Fruit fly (Drosophila melanogaster): ENCODE results near the gene moon.

moon gene

DNA sequence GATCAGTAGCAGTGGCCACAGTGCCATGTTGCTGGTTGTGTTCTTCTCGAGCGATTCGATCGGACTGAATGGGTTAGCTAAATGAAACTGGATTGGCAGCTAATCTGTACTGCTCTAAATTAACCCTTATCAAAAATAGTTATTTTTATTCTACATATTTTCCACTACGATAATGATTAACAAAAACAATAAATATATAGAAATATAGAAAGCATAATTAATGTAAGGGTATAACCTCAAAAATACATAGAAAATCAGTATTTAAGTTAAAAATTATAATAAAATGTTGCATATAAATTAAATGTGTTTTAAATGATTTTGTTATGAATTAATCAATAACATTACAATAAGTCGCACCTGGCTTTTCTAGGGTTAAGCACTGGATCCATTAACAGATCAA lies 41.2 kb downstream of the moon start, which contains the start of gene Cyp311a1:
Gene Cyp311a1, minus strand, starts transcription at position 66 of the 400 bp plus-strand sequence.
- TF ChIP-seq D1 (tag; optimal IDR thresholded peaks at IDR 0.05) (no peak), CG8301 (tag; optimal IDR thresholded peaks at IDR 0.05) (no peak), CG12605 (GFP tag; IDR thresholded peaks at IDR 0.05) (no peak), rn (GFP tag; IDR thresholded peaks at IDR 0.05) (no peak), EcR (GFP tag; optimal IDR thresholded peaks at IDR 0.05) (no peak), CG10348 (GFP tag; IDR thresholded peaks at IDR 0.05) (no peak), Pif1B (GFP tag; optimal IDR thresholded peaks at IDR 0.05) (no peak), CG13204 (GFP tag; optimal IDR thresholded peaks at IDR 0.05) (no peak), CG32121 (GFP tag; IDR thresholded peaks at IDR 0.05) (no peak), CG17806 (tag; optimal IDR thresholded peaks at IDR 0.05) (no peak), CG8159 (tag; optimal IDR thresholded peaks at IDR 0.05) (no peak), CG34367 (tag; optimal IDR thresholded peaks at IDR 0.05) (no peak), Pif1A (GFP tag; optimal IDR thresholded peaks at IDR 0.05) (no peak), fd96Ca (GFP tag; IDR thresholded peaks at IDR 0.05) (no peak), CG15710 (tag; optimal IDR thresholded peaks at IDR 0.05) (no peak), CG9948 (tag; optimal IDR thresholded peaks at IDR 0.05) (no peak), gl (tag; optimal IDR thresholded peaks at IDR 0.05) (no peak), CG14655 (GFP tag; optimal IDR thresholded peaks at IDR 0.05) (no peak), Ets98B (GFP tag; IDR thresholded peaks at IDR 0.05) (no peak), Snoo (tag; optimal IDR thresholded peaks at IDR 0.05) (no peak)

DNA sequence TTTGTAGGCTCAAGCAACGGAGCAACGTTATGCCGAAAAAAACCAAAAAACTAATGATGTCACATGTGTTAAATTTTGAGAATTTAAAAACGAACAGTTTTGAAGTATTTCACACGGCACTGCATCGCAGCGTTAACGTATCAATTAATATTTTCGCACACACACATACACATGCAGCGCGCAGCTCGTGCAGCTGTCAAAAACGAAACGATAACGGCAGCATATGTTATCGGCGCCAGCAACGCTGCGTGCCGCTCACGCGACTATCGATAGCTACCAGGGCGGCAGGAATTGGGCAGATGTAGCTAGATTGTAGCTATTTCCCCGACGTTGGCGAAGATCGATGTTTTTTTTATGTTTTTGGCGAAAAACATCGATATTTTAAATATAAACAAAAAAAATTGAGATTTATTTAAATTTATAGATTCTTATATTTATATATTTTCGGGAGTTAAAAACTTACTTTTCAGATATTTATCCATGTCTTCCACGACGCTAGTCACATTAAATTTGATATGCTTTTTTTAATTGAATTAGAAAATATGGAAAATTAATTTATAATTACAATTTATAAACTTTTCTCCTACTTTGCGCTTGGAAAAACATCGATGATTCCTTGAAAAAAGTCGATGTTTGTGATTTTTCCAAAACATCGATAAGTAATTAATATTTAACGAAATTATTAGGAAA lies 43.6 kb downstream of the moon start, which contains the start of gene Usp7:
Gene Usp7, minus strand, starts transcription at position 208 of the 690 bp plus-strand sequence.
- TF ChIP-seq CG32121 (GFP tag; IDR thresholded peaks at IDR 0.05) (no peak), Ets98B (GFP tag; IDR thresholded peaks at IDR 0.05) (peak; percentile 22; the same call in 1 of the 2 replicates), CG4496 (GFP tag; IDR thresholded peaks at IDR 0.05) (peak; percentile 63)

Data from whole organism, pupa.